Fruit fly (Drosophila melanogaster) whole organism: ENCODE measurements around the gene PGRP-SB1.

Source experiments
- CG8478 ChIP-seq: fragments of >200 bp; optimal IDR thresholded peaks from 2 replicates; lab custom pipeline; 2018; ENCODE audit warnings: inconsistent platforms
- Dll ChIP-seq: fragments of >200 bp; optimal IDR thresholded peaks from 2 replicates; lab custom pipeline; 2017
- EcR ChIP-seq, 2 experiments: fragments of >200 bp; optimal IDR thresholded peaks; 2 replicates each; lab custom pipeline; 2017; ENCODE audit warnings: missing biosample characterization in 2 of 2, missing genetic modification characterization in 2 of 2, missing genetic modification reagents in 2 of 2
- pan ChIP-seq: fragments of >200 bp; optimal IDR thresholded peaks from 2 replicates; lab custom pipeline; 2017
- psq ChIP-seq: fragments of >200 bp; optimal IDR thresholded peaks from 2 replicates; lab custom pipeline; 2017
- usp ChIP-seq: fragments of >200 bp; optimal IDR thresholded peaks from 2 replicates; lab custom pipeline; 2017; ENCODE audit warnings: missing biosample characterization, missing genetic modification characterization, mixed read lengths

The PGRP-SB1 gene

dm6 chr3L:16682371-16682770, 45.4 kb downstream of the PGRP-SB1 start:
- TF ChIP-seq usp (GFP tag; lab: Kevin White, UChicago), result no peak
- TF ChIP-seq EcR (GFP tag; optimal IDR thresholded peaks at IDR 0.05; lab: Kevin White, UChicago), result no peak
- no peak for TF ChIP-seq CG8478 (lab: Kevin White, UChicago)
- no peak for TF ChIP-seq pan (lab: Kevin White, UChicago)
- no peak for TF ChIP-seq Dll (lab: Kevin White, UChicago)
- no peak for TF ChIP-seq psq

DNA sequence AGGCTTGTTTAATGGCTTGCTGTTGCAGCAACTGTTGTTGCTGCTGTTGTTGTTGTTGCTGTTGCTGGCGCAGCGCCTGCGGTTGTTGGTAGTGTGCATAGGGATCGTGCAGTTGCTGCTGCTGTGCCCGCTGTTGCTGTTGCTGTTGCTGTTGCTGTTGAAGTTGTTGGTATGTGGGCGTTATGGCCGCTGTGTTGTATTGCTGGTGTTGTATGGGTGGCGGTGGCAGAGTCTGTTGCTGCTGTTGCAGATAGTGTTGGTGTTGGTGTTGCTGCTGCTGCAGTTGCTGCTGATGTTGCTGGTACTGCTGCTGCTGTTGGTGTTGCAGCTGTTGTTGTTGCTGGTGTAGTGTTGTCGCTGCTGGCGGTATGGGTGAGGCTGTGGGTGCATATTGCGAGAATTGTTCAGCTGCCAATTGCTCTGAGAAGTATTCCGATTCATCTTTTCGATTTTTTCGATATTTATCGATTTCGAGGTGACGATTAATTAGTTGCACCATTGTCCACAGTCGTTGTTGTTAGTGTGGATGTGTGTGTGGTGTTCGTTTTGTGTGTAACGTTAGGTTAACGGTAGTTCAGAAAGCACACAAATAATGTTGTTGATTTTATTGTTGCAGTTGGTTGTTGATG, 48.2 kb downstream of the PGRP-SB1 start:
- TF ChIP-seq CG8478 (lab: Kevin White, UChicago), result no peak
- TF ChIP-seq psq, result no peak
